Worm (Caenorhabditis elegans) whole organism, L2 larva: Measurements from ENCODE around the gene T23F6.3.

Source experiments
- C34F6.9 ChIP-seq: fragments of 150-350 bp; optimal IDR thresholded peaks from 2 replicates; lab custom pipeline; 2014; ENCODE audit warnings: missing biosample characterization, missing genetic modification characterization
- R02D3.7 ChIP-seq: fragments of 150-350 bp; optimal IDR thresholded peaks from 2 replicates; lab custom pipeline; 2014; ENCODE audit warnings: missing biosample characterization, missing genetic modification characterization
- Y55F3AM.14 ChIP-seq: fragments of 200-800 bp; sonication (Bioruptor generic); optimal IDR thresholded peaks from 2 replicates; lab custom pipeline; 2018; ENCODE audit warnings: mild to moderate bottlenecking, missing genetic modification characterization, missing compliant biosample characterization
- ZK546.5 ChIP-seq: sonication (generic microtip); optimal IDR thresholded peaks from 2 replicates; lab custom pipeline; 2017; ENCODE audit warnings: missing biosample characterization, missing genetic modification characterization
- ama-1 ChIP-seq: fragments of 150-350 bp; optimal IDR thresholded peaks from 2 replicates; lab custom pipeline; 2018; ENCODE audit warnings: inconsistent platforms
- blmp-1 ChIP-seq: sonication (generic microtip); optimal IDR thresholded peaks from 2 replicates; lab custom pipeline; 2017; ENCODE audit warnings: missing genetic modification characterization, mild to moderate bottlenecking, missing compliant biosample characterization, antibody characterized with exemption, moderate library complexity; ENCODE audit not compliant: insufficient read depth
- ceh-16 ChIP-seq: fragments of 150-350 bp; optimal IDR thresholded peaks from 2 replicates; lab custom pipeline; 2014; ENCODE audit warnings: missing biosample characterization, missing genetic modification characterization
- ceh-82 ChIP-seq: fragments of 150-350 bp; optimal IDR thresholded peaks from 2 replicates; lab custom pipeline; 2014; ENCODE audit warnings: missing biosample characterization, missing genetic modification characterization
- crh-2 ChIP-seq: sonication (generic microtip); optimal IDR thresholded peaks from 2 replicates; lab custom pipeline; 2017; ENCODE audit warnings: missing biosample characterization, missing genetic modification characterization
- dmd-4 ChIP-seq: sonication (generic microtip); optimal IDR thresholded peaks from 2 replicates; lab custom pipeline; 2017; ENCODE audit warnings: missing biosample characterization, missing genetic modification characterization
- egl-27 ChIP-seq: sonication (generic microtip); optimal IDR thresholded peaks from 3 replicates; lab custom pipeline; 2017; ENCODE audit warnings: missing biosample characterization, missing genetic modification reagents, missing genetic modification characterization
- elt-3 ChIP-seq: sonication (generic microtip); optimal IDR thresholded peaks from 2 replicates; lab custom pipeline; 2017; ENCODE audit warnings: missing biosample characterization, missing genetic modification characterization
- fos-1 ChIP-seq: fragments of 150-350 bp; optimal IDR thresholded peaks from 2 replicates; lab custom pipeline; 2014; ENCODE audit warnings: missing biosample characterization, missing genetic modification characterization
- gmeb-1 ChIP-seq: fragments of 150-350 bp; optimal IDR thresholded peaks from 2 replicates; lab custom pipeline; 2014; ENCODE audit warnings: missing biosample characterization, missing genetic modification characterization
- lin-39 ChIP-seq: fragments of 150-350 bp; optimal IDR thresholded peaks from 2 replicates; lab custom pipeline; 2014; ENCODE audit warnings: missing biosample characterization, missing genetic modification reagents, missing genetic modification characterization
- lsy-2 ChIP-seq, 2 experiments: fragments of 150-350 bp in 1 of 2; sonication (generic microtip) in 1 of 2; optimal IDR thresholded peaks; 2 replicates each; lab custom pipeline; 2014 to 2017; ENCODE audit warnings: missing biosample characterization in 2 of 2, missing genetic modification characterization in 2 of 2
- mab-5 ChIP-seq: fragments of 150-350 bp; optimal IDR thresholded peaks from 2 replicates; lab custom pipeline; 2014; ENCODE audit warnings: missing biosample characterization, missing genetic modification characterization
- mbf-1 ChIP-seq: sonication (generic microtip); optimal IDR thresholded peaks from 2 replicates; lab custom pipeline; 2017; ENCODE audit warnings: missing biosample characterization, missing genetic modification characterization
- mdl-1 ChIP-seq, 2 experiments: fragments of 150-350 bp in 1 of 2; sonication (generic microtip) in 1 of 2; optimal IDR thresholded peaks; 2 replicates each; lab custom pipeline; 2017; ENCODE audit warnings: missing biosample characterization in 2 of 2, missing genetic modification characterization in 2 of 2
- nhr-10 ChIP-seq: sonication (generic microtip); optimal IDR thresholded peaks from 2 replicates; lab custom pipeline; 2017; ENCODE audit warnings: missing biosample characterization, missing genetic modification characterization
- nhr-11 ChIP-seq: fragments of 150-350 bp; optimal IDR thresholded peaks from 2 replicates; lab custom pipeline; 2014; ENCODE audit warnings: missing biosample characterization, missing genetic modification characterization
- nhr-129 ChIP-seq: fragments of 150-350 bp; optimal IDR thresholded peaks from 2 replicates; lab custom pipeline; 2014; ENCODE audit warnings: missing biosample characterization, missing genetic modification characterization
- nhr-21 ChIP-seq: fragments of 150-350 bp; optimal IDR thresholded peaks from 2 replicates; lab custom pipeline; 2014; ENCODE audit warnings: missing biosample characterization, missing genetic modification characterization
- nhr-237 ChIP-seq: fragments of 150-350 bp; optimal IDR thresholded peaks from 2 replicates; lab custom pipeline; 2014; ENCODE audit warnings: missing biosample characterization, missing genetic modification characterization
- nhr-25 ChIP-seq: fragments of 150-350 bp; sonication (generic microtip); optimal IDR thresholded peaks from 3 replicates; lab custom pipeline; 2014; ENCODE audit warnings: missing biosample characterization, missing genetic modification characterization
- nhr-6 ChIP-seq: fragments of 150-350 bp; optimal IDR thresholded peaks from 2 replicates; lab custom pipeline; 2014; ENCODE audit warnings: missing biosample characterization, missing genetic modification characterization
- nhr-77 ChIP-seq: fragments of 150-350 bp; optimal IDR thresholded peaks from 2 replicates; lab custom pipeline; 2014; ENCODE audit warnings: missing biosample characterization, missing genetic modification characterization
- peb-1 ChIP-seq: fragments of 150-350 bp; optimal IDR thresholded peaks from 2 replicates; lab custom pipeline; 2014; ENCODE audit warnings: missing biosample characterization, missing genetic modification characterization
- sem-4 ChIP-seq: fragments of 150-350 bp; optimal IDR thresholded peaks from 2 replicates; lab custom pipeline; 2014; ENCODE audit warnings: missing biosample characterization, missing genetic modification reagents, missing genetic modification characterization
- skn-1 ChIP-seq: sonication (generic microtip); optimal IDR thresholded peaks from 2 replicates; lab custom pipeline; 2017; ENCODE audit warnings: missing biosample characterization, missing genetic modification characterization
- sma-3 ChIP-seq: sonication (generic microtip); optimal IDR thresholded peaks from 2 replicates; lab custom pipeline; 2016; ENCODE audit warnings: missing genetic modification reagents, missing genetic modification characterization, missing compliant biosample characterization
- sma-9 ChIP-seq, 2 experiments: fragments of 150-350 bp in 1 of 2; sonication (generic microtip) in 1 of 2; optimal IDR thresholded peaks; 2 replicates each; lab custom pipeline; 2014 to 2016; ENCODE audit warnings: missing genetic modification characterization in 2 of 2, mild to moderate bottlenecking in 1 of 2, missing biosample characterization in 1 of 2, missing compliant biosample characterization in 1 of 2, missing genetic modification reagents in 1 of 2, moderate library complexity in 1 of 2
- snpc-4 ChIP-seq: fragments of 150-350 bp; optimal IDR thresholded peaks from 2 replicates; lab custom pipeline; 2014; ENCODE audit warnings: missing biosample characterization, missing genetic modification characterization
- unc-39 ChIP-seq: fragments of 150-350 bp; optimal IDR thresholded peaks from 2 replicates; lab custom pipeline; 2014; ENCODE audit warnings: missing biosample characterization, missing genetic modification characterization
- unc-62 ChIP-seq: fragments of 150-350 bp; optimal IDR thresholded peaks from 2 replicates; lab custom pipeline; 2014; ENCODE audit warnings: missing biosample characterization, missing genetic modification reagents, missing genetic modification characterization
- ztf-1 ChIP-seq: fragments of 200-800 bp; sonication (Bioruptor generic); conservative IDR thresholded peaks from 2 replicates; pipeline ENCODE4 v1.3.6; 2022; ENCODE audit warnings: missing genetic modification characterization, missing compliant biosample characterization
- ztf-11 ChIP-seq: sonication (generic microtip); optimal IDR thresholded peaks from 2 replicates; lab custom pipeline; 2017; ENCODE audit warnings: missing biosample characterization, missing genetic modification characterization
- ztf-4 ChIP-seq: fragments of 150-350 bp; optimal IDR thresholded peaks from 2 replicates; lab custom pipeline; 2014; ENCODE audit warnings: missing biosample characterization, missing genetic modification characterization

T23F6.3 gene

ce11 chrIV:12743680-12744079 lies 19.1 kb upstream of the T23F6.3 start:
- no peak for TF ChIP-seq nhr-10
- TF ChIP-seq ceh-82 = no peak
- TF ChIP-seq unc-39 (tag; lab: Kevin White, UChicago) = no peak
- no peak for TF ChIP-seq snpc-4 (tag; lab: Kevin White, UChicago)
- TF ChIP-seq nhr-21 (tag; lab: Kevin White, UChicago) = no peak
- no peak for TF ChIP-seq mbf-1 (tag; lab: Kevin White, UChicago)
- TF ChIP-seq mdl-1 (tag; optimal IDR thresholded peaks at IDR 0.05; lab: Kevin White, UChicago) = no peak
- TF ChIP-seq dmd-4 (tag; lab: Kevin White, UChicago) = no peak
- TF ChIP-seq C34F6.9 = no peak
- no peak for TF ChIP-seq lsy-2 (tag; optimal IDR thresholded peaks at IDR 0.05; lab: Kevin White, UChicago)
- no peak for TF ChIP-seq ztf-1 (GFP tag; lab: Robert Waterston, UW)
- TF ChIP-seq sem-4 (tag; lab: Kevin White, UChicago) = no peak
- no peak for TF ChIP-seq skn-1 (tag; lab: Kevin White, UChicago)
- TF ChIP-seq sma-3 (GFP tag; lab: Kevin White, UChicago) = no peak
- no peak for TF ChIP-seq lin-39 (tag; lab: Kevin White, UChicago)
- TF ChIP-seq blmp-1 (tag; lab: Kevin White, UChicago) = no peak
- TF ChIP-seq ZK546.5 (tag; lab: Kevin White, UChicago) = no peak
- no peak for TF ChIP-seq crh-2 (tag; lab: Kevin White, UChicago)
- TF ChIP-seq ama-1 (lab: Kevin White, UChicago) = no peak

ce11 chrIV:12741438-12741837 lies 16.9 kb upstream of the T23F6.3 start, which contains the start of gene T23F6.5:
Gene T23F6.5 (minus strand): TSS chrIV:12741538.
- TF ChIP-seq ama-1 (lab: Kevin White, UChicago) = no peak
- no peak for TF ChIP-seq sem-4 (tag; lab: Kevin White, UChicago)
- TF ChIP-seq mbf-1 (tag; lab: Kevin White, UChicago) = no peak
- no peak for TF ChIP-seq ztf-11
- TF ChIP-seq sma-9 (GFP tag; optimal IDR thresholded peaks at IDR 0.05; lab: Kevin White, UChicago) = no peak
- no peak for TF ChIP-seq sma-9 (tag; optimal IDR thresholded peaks at IDR 0.05; lab: Kevin White, UChicago)
- TF ChIP-seq crh-2 (tag; lab: Kevin White, UChicago) = no peak
- no peak for TF ChIP-seq nhr-25 (tag; lab: Kevin White, UChicago)
- TF ChIP-seq blmp-1 (tag; lab: Kevin White, UChicago) = no peak
- no peak for TF ChIP-seq nhr-77
- TF ChIP-seq nhr-237 = no peak
- TF ChIP-seq mab-5 (tag; lab: Kevin White, UChicago) = no peak
- no peak for TF ChIP-seq nhr-10
- no peak for TF ChIP-seq ceh-16
- TF ChIP-seq ceh-82 = no peak
- no peak for TF ChIP-seq sma-3 (GFP tag; lab: Kevin White, UChicago)
- no peak for TF ChIP-seq peb-1 (tag; lab: Kevin White, UChicago)
- no peak for TF ChIP-seq Y55F3AM.14 (GFP tag; lab: Kevin White, UChicago)
- no peak for TF ChIP-seq nhr-11 (tag; lab: Kevin White, UChicago)
- TF ChIP-seq skn-1 (tag; lab: Kevin White, UChicago) = no peak
- no peak for TF ChIP-seq nhr-129 (tag; lab: Kevin White, UChicago)

ce11 chrIV:12728162-12728561 lies 3.6 kb upstream of the T23F6.3 start:
- TF ChIP-seq fos-1 (tag; lab: Kevin White, UChicago) = peak; percentile 80
- TF ChIP-seq ceh-16 = no peak

ce11 chrIV:12725925-12726324 lies 1.4 kb upstream of the T23F6.3 start:
- TF ChIP-seq egl-27 (tag; lab: Kevin White, UChicago) (no peak), ztf-4 (tag; lab: Kevin White, UChicago) (no peak)

ce11 chrIV:12725228-12725627 lies 668 bp upstream of the T23F6.3 start:
- no peak for TF ChIP-seq mdl-1 (tag; optimal IDR thresholded peaks at IDR 0.05; lab: Kevin White, UChicago)
- TF ChIP-seq C34F6.9 = no peak
- no peak for TF ChIP-seq R02D3.7 (tag; lab: Kevin White, UChicago)
- TF ChIP-seq crh-2 (tag; lab: Kevin White, UChicago) = no peak
- no peak for TF ChIP-seq ztf-11
- TF ChIP-seq nhr-6 (tag; lab: Kevin White, UChicago) = no peak
- no peak for TF ChIP-seq nhr-129 (tag; lab: Kevin White, UChicago)
- TF ChIP-seq elt-3 = no peak
- TF ChIP-seq dmd-4 (tag; lab: Kevin White, UChicago) = no peak
- TF ChIP-seq lin-39 (tag; lab: Kevin White, UChicago) = no peak
- no peak for TF ChIP-seq mbf-1 (tag; lab: Kevin White, UChicago)
- TF ChIP-seq ama-1 (lab: Kevin White, UChicago) = no peak
- TF ChIP-seq ceh-82 = no peak
- no peak for TF ChIP-seq unc-62 (GFP tag; lab: Kevin White, UChicago)
- no peak for TF ChIP-seq ceh-16
- no peak for TF ChIP-seq gmeb-1
- no peak for TF ChIP-seq blmp-1 (tag; lab: Kevin White, UChicago)
- TF ChIP-seq, all 48 proteins: peak for 0
